Fruit fly (Drosophila melanogaster) whole organism, prepupa: ENCODE measurements around the gene CG31921.

ENCODE experiments used
- Blimp-1 ChIP-seq: fragments of 200-800 bp; sonication (Bioruptor generic); optimal IDR thresholded peaks from 3 replicates; lab custom pipeline; 2017; ENCODE audit warnings: missing biosample characterization, missing genetic modification characterization, mild to moderate bottlenecking, moderate library complexity, missing genetic modification reagents
- CG10631 ChIP-seq: fragments of 200-800 bp; sonication (Bioruptor generic); optimal IDR thresholded peaks from 2 replicates; lab custom pipeline; 2016; ENCODE audit warnings: missing biosample characterization, missing genetic modification characterization
- CG10669 ChIP-seq: fragments of 200-800 bp; sonication (Bioruptor generic); optimal IDR thresholded peaks from 3 replicates; lab custom pipeline; 2018; ENCODE audit warnings: missing biosample characterization, mild to moderate bottlenecking, missing genetic modification characterization, moderate library complexity
- CG11762 ChIP-seq: fragments of 200-800 bp; sonication (Bioruptor generic); optimal IDR thresholded peaks from 3 replicates; lab custom pipeline; 2016; ENCODE audit warnings: missing biosample characterization, missing genetic modification characterization; ENCODE audit not compliant: insufficient read depth
- CG11902 ChIP-seq: fragments of 200-800 bp; sonication (Bioruptor generic); optimal IDR thresholded peaks from 3 replicates; lab custom pipeline; 2016; ENCODE audit warnings: missing biosample characterization, missing genetic modification characterization
- CG15336 ChIP-seq: fragments of 200-800 bp; sonication (Bioruptor generic); IDR thresholded peaks from 2 replicates; pipeline ENCODE4 v1.3.6; 2022; ENCODE audit warnings: missing biosample characterization, missing genetic modification characterization
- CG1621 ChIP-seq: fragments of 200-800 bp; sonication (Bioruptor generic); optimal IDR thresholded peaks from 3 replicates; lab custom pipeline; 2018; ENCODE audit warnings: missing biosample characterization, mild to moderate bottlenecking, missing genetic modification characterization
- CG16779 ChIP-seq: fragments of 200-800 bp; sonication (Bioruptor generic); optimal IDR thresholded peaks from 3 replicates; lab custom pipeline; 2017; ENCODE audit warnings: missing biosample characterization, mild to moderate bottlenecking, missing genetic modification characterization
- CG3032 ChIP-seq: fragments of 200-800 bp; optimal IDR thresholded peaks from 2 replicates; lab custom pipeline; 2019; ENCODE audit warnings: missing biosample characterization, mild to moderate bottlenecking, missing genetic modification characterization, moderate library complexity
- CG31627 ChIP-seq: fragments of 200-800 bp; sonication (Bioruptor generic); optimal IDR thresholded peaks from 3 replicates; lab custom pipeline; 2016; ENCODE audit warnings: missing biosample characterization, missing genetic modification characterization
- CG32006 ChIP-seq: fragments of 200-800 bp; sonication (Bioruptor generic); optimal IDR thresholded peaks from 3 replicates; lab custom pipeline; 2017; ENCODE audit warnings: missing biosample characterization, mild to moderate bottlenecking, missing genetic modification characterization
- CG34406 ChIP-seq: fragments of 200-800 bp; sonication (Bioruptor generic); optimal IDR thresholded peaks from 3 replicates; lab custom pipeline; 2016; ENCODE audit warnings: missing biosample characterization, missing genetic modification characterization
- CG4318 ChIP-seq: fragments of 200-800 bp; sonication (Bioruptor generic); optimal IDR thresholded peaks from 3 replicates; lab custom pipeline; 2017; ENCODE audit warnings: missing biosample characterization, mild to moderate bottlenecking, missing genetic modification characterization
- CG6276 ChIP-seq: fragments of 200-800 bp; sonication (Bioruptor generic); optimal IDR thresholded peaks from 2 replicates; lab custom pipeline; 2017; ENCODE audit warnings: missing biosample characterization, mild to moderate bottlenecking, missing genetic modification characterization
- CG6854 ChIP-seq: fragments of 200-800 bp; sonication (Bioruptor generic); optimal IDR thresholded peaks from 2 replicates; lab custom pipeline; 2017; ENCODE audit warnings: missing biosample characterization, mild to moderate bottlenecking, missing genetic modification characterization
- CG7368 ChIP-seq: fragments of 200-800 bp; sonication (Bioruptor generic); optimal IDR thresholded peaks from 3 replicates; lab custom pipeline; 2016; ENCODE audit warnings: missing biosample characterization, missing genetic modification characterization
- CG8119 ChIP-seq: fragments of 200-800 bp; sonication (Bioruptor generic); IDR thresholded peaks from 3 replicates; pipeline ENCODE4 v1.3.6; 2022; ENCODE audit warnings: missing biosample characterization, missing genetic modification characterization
- CG9139 ChIP-seq: fragments of 200-800 bp; sonication (Bioruptor generic); optimal IDR thresholded peaks from 3 replicates; lab custom pipeline; 2017; ENCODE audit warnings: missing biosample characterization, mild to moderate bottlenecking, missing genetic modification characterization
- Eip75B ChIP-seq: fragments of 200-800 bp; sonication (Bioruptor generic); optimal IDR thresholded peaks from 3 replicates; lab custom pipeline; 2016; ENCODE audit warnings: missing biosample characterization, missing genetic modification characterization
- Eip78C ChIP-seq: fragments of 200-800 bp; sonication (Bioruptor generic); peaks from one replicate; lab custom pipeline; 2016; ENCODE audit warnings: missing biosample characterization, missing genetic modification characterization
- Eip93F ChIP-seq: fragments of 200-800 bp; sonication (Bioruptor generic); optimal IDR thresholded peaks from 2 replicates; lab custom pipeline; 2016; ENCODE audit warnings: missing biosample characterization, mild to moderate bottlenecking, missing genetic modification characterization
- Ets21C ChIP-seq: fragments of 200-800 bp; sonication (Bioruptor generic); optimal IDR thresholded peaks from 3 replicates; lab custom pipeline; 2016; ENCODE audit warnings: missing biosample characterization, missing genetic modification characterization
- Ets96B ChIP-seq: fragments of 200-800 bp; optimal IDR thresholded peaks from 2 replicates; lab custom pipeline; 2019; ENCODE audit warnings: missing biosample characterization, mild to moderate bottlenecking, missing genetic modification characterization, moderate library complexity
- Gug ChIP-seq: fragments of 200-800 bp; sonication (Bioruptor generic); IDR thresholded peaks from 2 replicates; pipeline ENCODE4 v1.3.6; 2022; ENCODE audit warnings: missing biosample characterization, missing genetic modification characterization
- Hr39 ChIP-seq: fragments of 200-800 bp; sonication (Bioruptor generic); optimal IDR thresholded peaks from 2 replicates; lab custom pipeline; 2016; ENCODE audit warnings: missing biosample characterization, missing genetic modification characterization
- Hr4 ChIP-seq: fragments of 200-800 bp; sonication (Bioruptor generic); optimal IDR thresholded peaks from 3 replicates; lab custom pipeline; 2016; ENCODE audit warnings: missing biosample characterization, missing genetic modification characterization
- Lpt ChIP-seq: fragments of 200-800 bp; sonication (Bioruptor generic); optimal IDR thresholded peaks from 3 replicates; lab custom pipeline; 2016; ENCODE audit warnings: missing biosample characterization, missing genetic modification characterization
- Met ChIP-seq: fragments of 200-800 bp; sonication (Bioruptor generic); optimal IDR thresholded peaks from 3 replicates; lab custom pipeline; 2016; ENCODE audit warnings: missing biosample characterization, missing genetic modification characterization
- OdsH ChIP-seq: fragments of 200-800 bp; sonication (Bioruptor generic); optimal IDR thresholded peaks from 3 replicates; lab custom pipeline; 2016; ENCODE audit warnings: missing biosample characterization, missing genetic modification characterization
- Smox ChIP-seq: fragments of 200-800 bp; sonication (Bioruptor generic); optimal IDR thresholded peaks from 3 replicates; lab custom pipeline; 2016; ENCODE audit warnings: missing biosample characterization, missing genetic modification characterization
- Sox14 ChIP-seq: fragments of 200-800 bp; sonication (Bioruptor generic); optimal IDR thresholded peaks from 3 replicates; lab custom pipeline; 2016; ENCODE audit warnings: missing biosample characterization, missing genetic modification characterization
- Sox15 ChIP-seq: fragments of 200-800 bp; sonication (Bioruptor generic); optimal IDR thresholded peaks from 3 replicates; lab custom pipeline; 2016; ENCODE audit warnings: missing biosample characterization, missing genetic modification characterization
- achi ChIP-seq: fragments of 200-800 bp; sonication (Bioruptor generic); optimal IDR thresholded peaks from 3 replicates; lab custom pipeline; 2016; ENCODE audit warnings: missing biosample characterization, missing genetic modification characterization
- acj6 ChIP-seq: fragments of 200-800 bp; sonication (Bioruptor generic); optimal IDR thresholded peaks from 3 replicates; lab custom pipeline; 2016; ENCODE audit warnings: missing biosample characterization, missing genetic modification characterization
- cyc ChIP-seq: fragments of 200-800 bp; sonication (Bioruptor generic); optimal IDR thresholded peaks from 3 replicates; lab custom pipeline; 2016; ENCODE audit warnings: missing biosample characterization, missing genetic modification characterization
- dac ChIP-seq: fragments of 200-800 bp; sonication (Bioruptor generic); optimal IDR thresholded peaks from 2 replicates; lab custom pipeline; 2017; ENCODE audit warnings: missing biosample characterization, mild to moderate bottlenecking, missing genetic modification characterization
- esn ChIP-seq: fragments of 200-800 bp; sonication (Bioruptor generic); optimal IDR thresholded peaks from 2 replicates; lab custom pipeline; 2016; ENCODE audit warnings: missing biosample characterization, mild to moderate bottlenecking, missing genetic modification characterization, moderate library complexity
- fd59A ChIP-seq: fragments of 200-800 bp; sonication (Bioruptor generic); optimal IDR thresholded peaks from 2 replicates; lab custom pipeline; 2017; ENCODE audit warnings: missing biosample characterization, mild to moderate bottlenecking, missing genetic modification characterization, missing genetic modification reagents
- fd85E ChIP-seq: fragments of 200-800 bp; sonication (Bioruptor generic); optimal IDR thresholded peaks from 3 replicates; lab custom pipeline; 2016; ENCODE audit warnings: missing biosample characterization, missing genetic modification characterization
- fkh ChIP-seq: fragments of 200-800 bp; sonication (Bioruptor generic); optimal IDR thresholded peaks from 3 replicates; lab custom pipeline; 2017; ENCODE audit warnings: missing biosample characterization, mild to moderate bottlenecking, missing genetic modification characterization, moderate library complexity
- lz ChIP-seq: fragments of 200-800 bp; sonication (Bioruptor generic); optimal IDR thresholded peaks from 3 replicates; lab custom pipeline; 2016; ENCODE audit warnings: missing biosample characterization, missing genetic modification characterization
- pdm3 ChIP-seq: fragments of 200-800 bp; sonication (Bioruptor generic); optimal IDR thresholded peaks from 3 replicates; lab custom pipeline; 2016; ENCODE audit warnings: missing biosample characterization, missing genetic modification characterization
- spab ChIP-seq: fragments of 200-800 bp; sonication (Bioruptor generic); optimal IDR thresholded peaks from 2 replicates; lab custom pipeline; 2017; ENCODE audit warnings: missing biosample characterization, mild to moderate bottlenecking, missing genetic modification characterization, missing genetic modification reagents
- ss ChIP-seq, 2 experiments: fragments of 200-800 bp; sonication (Bioruptor generic); optimal IDR thresholded peaks; 2 replicates in 1 of 2; 3 replicates in 1 of 2; lab custom pipeline; 2017 to 2018; ENCODE audit warnings: mild to moderate bottlenecking in 2 of 2, missing biosample characterization in 2 of 2, missing genetic modification characterization in 2 of 2, moderate library complexity in 1 of 2
- svp ChIP-seq: fragments of 200-800 bp; sonication (Bioruptor generic); peaks from one replicate; lab custom pipeline; 2016; ENCODE audit warnings: missing biosample characterization, missing genetic modification characterization
- topi ChIP-seq: fragments of 200-800 bp; sonication (Bioruptor generic); optimal IDR thresholded peaks from 3 replicates; lab custom pipeline; 2016; ENCODE audit warnings: missing biosample characterization, missing genetic modification characterization
- vri ChIP-seq: fragments of 200-800 bp; sonication (Bioruptor generic); optimal IDR thresholded peaks from 3 replicates; lab custom pipeline; 2016; ENCODE audit warnings: missing biosample characterization, mild to moderate bottlenecking, missing genetic modification characterization

Gene CG31921

dm6 chr2L:290373-290772 is 41.8 kb downstream of the CG31921 start:
- no peak for TF ChIP-seq dac (GFP tag; lab: Kevin White, UChicago)
- peak; percentile 7 for TF ChIP-seq CG1621 (tag; lab: Kevin White, UChicago)

DNA sequence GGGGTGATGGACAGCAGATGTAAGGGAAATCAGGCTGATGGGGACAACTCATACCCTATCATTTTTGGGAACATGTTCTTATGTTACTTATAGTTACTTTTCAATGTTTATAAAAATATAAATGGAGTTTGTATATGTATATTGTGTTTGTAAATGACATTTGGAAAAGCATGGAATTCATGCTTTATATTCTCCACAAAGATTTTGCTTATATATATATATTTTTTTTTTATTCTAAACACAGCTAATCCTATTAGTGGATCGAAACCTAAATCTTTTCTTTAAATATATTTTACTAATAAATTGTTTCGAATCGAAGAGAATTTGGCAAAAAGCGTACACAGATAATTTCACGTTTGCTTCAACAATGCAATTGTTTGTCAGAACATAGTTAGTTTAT is 43.1 kb downstream of the CG31921 start, which contains the start of gene Amnionless:
Gene Amnionless (minus strand): TSS at position 101 of the 400 bp plus-strand sequence.
- TF ChIP-seq CG6276 (GFP tag; lab: Kevin White, UChicago) = no peak
- no peak for TF ChIP-seq spab (GFP tag; lab: Kevin White, UChicago)

- TF ChIP-seq fd85E (GFP tag; lab: Kevin White, UChicago) (peak; percentile 46), Smox (GFP tag; lab: Kevin White, UChicago) (no peak), achi (peak; percentile 55), CG10669 (GFP tag; lab: Kevin White, UChicago) (peak; percentile 67), Eip75B (peak; percentile 84), CG16779 (peak; percentile 86), fd59A (GFP tag; lab: Kevin White, UChicago) (no peak), CG15336 (GFP tag; lab: Robert Waterston, UW) (peak; percentile 70), Sox14 (GFP tag; lab: Kevin White, UChicago) (peak; percentile 87), CG4318 (GFP tag; lab: Kevin White, UChicago) (no peak), Ets96B (tag; lab: Kevin White, UChicago) (peak; percentile 41), CG3032 (tag; lab: Kevin White, UChicago) (peak; percentile 40), Blimp-1 (no peak), CG32006 (GFP tag; lab: Kevin White, UChicago) (peak; percentile 54), topi (GFP tag; lab: Kevin White, UChicago) (peak; percentile 81), lz (GFP tag; lab: Kevin White, UChicago) (peak; percentile 73), CG8119 (GFP tag; lab: Robert Waterston, UW) (peak; percentile 27; the same call in 1 of the 3 replicates), CG7368 (GFP tag; lab: Kevin White, UChicago) (peak; percentile 78), CG11762 (peak; percentile 62), Eip78C (GFP tag; lab: Kevin White, UChicago) (peak; percentile 91), CG31627 (GFP tag; lab: Kevin White, UChicago) (peak; percentile 82), Ets21C (GFP tag; lab: Kevin White, UChicago) (peak; percentile 66), CG11902 (GFP tag; lab: Kevin White, UChicago) (peak; percentile 46), Eip93F (GFP tag; lab: Kevin White, UChicago) (peak; percentile 92), fkh (no peak), dac (GFP tag; lab: Kevin White, UChicago) (no peak), Gug (GFP tag; lab: Robert Waterston, UW) (0 out of 2 replicates have a peak, but pooled peaks have one; percentile 24), pdm3 (GFP tag; lab: Kevin White, UChicago) (peak; percentile 80), acj6 (GFP tag; lab: Kevin White, UChicago) (peak; percentile 69), cyc (peak; percentile 83), OdsH (GFP tag; lab: Kevin White, UChicago) (peak; percentile 70), CG34406 (peak; percentile 62), spab (GFP tag; lab: Kevin White, UChicago) (peak; percentile 46), CG10631 (GFP tag; lab: Kevin White, UChicago) (peak; percentile 52), ss (GFP tag; optimal IDR thresholded peaks at IDR 0.05; lab: Kevin White, UChicago) (peak; percentile 64 to 82), Hr39 (peak; percentile 84), Hr4 (peak; percentile 75), Met (peak; percentile 84), CG1621 (tag; lab: Kevin White, UChicago) (peak; percentile 74), Sox15 (GFP tag; lab: Kevin White, UChicago) (peak; percentile 49), CG6854 (GFP tag; lab: Kevin White, UChicago) (peak; percentile 86), esn (GFP tag; lab: Kevin White, UChicago) (peak; percentile 88), svp (peak; percentile 95), vri (GFP tag; lab: Kevin White, UChicago) (peak; percentile 90), Lpt (GFP tag; lab: Kevin White, UChicago) (peak; percentile 8), CG9139 (GFP tag; lab: Kevin White, UChicago) (peak; percentile 58)
These were observed 45.7 kb downstream of the CG31921 start for dm6 chr2L:286421-286820.
